Fruit fly (Drosophila melanogaster): Measurements from ENCODE around the gene Tmtc1.

Gene Tmtc1

DNA sequence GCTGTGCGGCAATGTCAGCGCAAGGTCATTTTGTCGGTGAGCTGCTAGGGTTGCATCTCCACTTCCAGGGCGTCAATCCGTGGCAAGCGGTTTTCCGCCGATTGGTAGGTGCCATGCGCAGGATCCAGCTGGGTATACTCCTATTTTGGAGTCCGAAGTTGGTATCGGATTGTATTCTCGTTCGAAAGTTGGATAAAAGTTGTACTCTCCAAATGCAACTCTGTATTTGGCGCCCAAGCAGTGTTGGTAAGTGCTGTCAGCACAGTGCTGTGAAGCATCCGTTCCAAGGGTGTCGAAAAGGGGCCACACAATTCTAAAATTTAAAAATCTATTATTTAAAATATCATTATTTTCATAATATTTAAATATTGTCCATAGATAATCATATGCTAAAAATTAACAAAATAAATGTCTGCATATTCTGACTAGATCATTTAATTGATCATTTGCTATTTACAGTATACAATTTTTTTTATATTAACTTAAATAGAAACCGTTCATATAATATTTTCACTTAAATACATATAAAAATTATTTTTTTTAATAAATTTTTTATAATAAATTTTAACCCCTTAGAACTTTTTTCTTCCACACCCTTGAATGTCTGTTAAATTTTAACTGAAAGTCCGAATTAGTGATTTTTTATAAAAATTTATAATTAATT, 71.1 kb downstream of the Tmtc1 start (continued):
- TF ChIP-seq CG10209 (GFP tag; optimal IDR thresholded peaks at IDR 0.05) (peak; percentile 88), CG3065 (GFP tag; optimal IDR thresholded peaks at IDR 0.05) (peak; percentile 67), CG1233 (GFP tag; optimal IDR thresholded peaks at IDR 0.05) (peak; percentile 89), CG18262 (tag; optimal IDR thresholded peaks at IDR 0.05) (peak; percentile 94), MTF-1 (GFP tag; optimal IDR thresholded peaks at IDR 0.05; ENCODE audit: borderline replicate concordance) (peak; percentile 64), gem (tag; optimal IDR thresholded peaks at IDR 0.05) (peak; percentile 95), Optix (GFP tag; IDR thresholded peaks at IDR 0.05) (peak; percentile 80), al (GFP tag; IDR thresholded peaks at IDR 0.05) (peak; percentile 89), CG13287 (GFP tag; IDR thresholded peaks at IDR 0.05; ENCODE audit: partially characterized antibody) (peak; percentile 73), row (GFP tag; IDR thresholded peaks at IDR 0.05) (peak; percentile 94), kay (GFP tag; optimal IDR thresholded peaks at IDR 0.05) (peak; percentile 65), Mad (GFP tag; optimal IDR thresholded peaks at IDR 0.05) (peak; percentile 81), CG12104 (GFP tag; optimal IDR thresholded peaks at IDR 0.05) (peak; percentile 83), CG30403 (GFP tag; optimal IDR thresholded peaks at IDR 0.05) (peak; percentile 90), CG8089 (GFP tag; optimal IDR thresholded peaks at IDR 0.05) (peak; percentile 65), ham (GFP tag; IDR thresholded peaks at IDR 0.05) (peak; percentile 58; the same call in 1 of the 2 replicates), Scr (GFP tag; IDR thresholded peaks at IDR 0.05; ENCODE audit: partially characterized antibody) (peak; percentile 56; the same call in 1 of the 2 replicates), Aef1 (GFP tag; IDR thresholded peaks at IDR 0.05) (peak; percentile 79), inv (GFP tag; IDR thresholded peaks at IDR 0.05; ENCODE audit: partially characterized antibody) (peak; percentile 36; the same call in 1 of the 2 replicates), pnt (GFP tag; optimal IDR thresholded peaks at IDR 0.05) (peak; percentile 66), CG9797 (GFP tag; optimal IDR thresholded peaks at IDR 0.05) (peak; percentile 39), Side (GFP tag; optimal IDR thresholded peaks at IDR 0.05) (peak; percentile 84), CG7786 (GFP tag; optimal IDR thresholded peaks at IDR 0.05) (peak; percentile 83), onecut (GFP tag; IDR thresholded peaks at IDR 0.05) (peak; percentile 76), Opbp (GFP tag; IDR thresholded peaks at IDR 0.05; ENCODE audit: partially characterized antibody) (peak; percentile 63), Xrp1 (GFP tag; IDR thresholded peaks at IDR 0.05) (peak; percentile 89), amos (GFP tag; IDR thresholded peaks at IDR 0.05; ENCODE audit: partially characterized antibody) (0 out of 2 replicates have a peak, but pooled peaks have one; percentile 34), sima (GFP tag; optimal IDR thresholded peaks at IDR 0.05) (peak; percentile 18), sob (GFP tag; IDR thresholded peaks at IDR 0.05) (peak; percentile 93), CG18476 (GFP tag; optimal IDR thresholded peaks at IDR 0.05) (peak; percentile 73), Bgb (GFP tag; IDR thresholded peaks at IDR 0.05; ENCODE audit: partially characterized antibody) (peak; percentile 34; the same call in 1 of the 2 replicates), Hr3 (GFP tag; optimal IDR thresholded peaks at IDR 0.05) (peak; percentile 90), stwl (tag; optimal IDR thresholded peaks at IDR 0.05) (peak; percentile 94), peb (GFP tag; IDR thresholded peaks at IDR 0.05) (peak; percentile 50; the same call in 1 of the 2 replicates), E2f2 (GFP tag; IDR thresholded peaks at IDR 0.05) (peak; percentile 93), kni (GFP tag; optimal IDR thresholded peaks at IDR 0.05) (peak; percentile 55), Sin3A (optimal IDR thresholded peaks at IDR 0.05) (peak; percentile 66), tio (GFP tag; optimal IDR thresholded peaks at IDR 0.05) (no peak), pum (GFP tag; optimal IDR thresholded peaks at IDR 0.05) (peak; percentile 71), pb (GFP tag; optimal IDR thresholded peaks at IDR 0.05) (peak; percentile 75), Hsf (GFP tag; optimal IDR thresholded peaks at IDR 0.05) (peak; percentile 81), vfl (GFP tag; optimal IDR thresholded peaks at IDR 0.05) (peak; percentile 83), BtbVII (GFP tag; optimal IDR thresholded peaks at IDR 0.05) (peak; percentile 81), psq (GFP tag; optimal IDR thresholded peaks at IDR 0.05) (peak; percentile 66), ato (GFP tag; IDR thresholded peaks at IDR 0.05; ENCODE audit: partially characterized antibody) (peak; percentile 60; the same call in 1 of the 2 replicates), Max (GFP tag; optimal IDR thresholded peaks at IDR 0.05) (peak; percentile 81), maf-S (GFP tag; optimal IDR thresholded peaks at IDR 0.05) (peak; percentile 85), ranshi (GFP tag; IDR thresholded peaks at IDR 0.05) (peak; percentile 83), CG7745 (tag; optimal IDR thresholded peaks at IDR 0.05) (no peak), E2f1 (GFP tag; IDR thresholded peaks at IDR 0.05) (peak; percentile 81)
